Fruit fly (Drosophila melanogaster): ENCODE measurements around the gene RpL32.

DNA sequence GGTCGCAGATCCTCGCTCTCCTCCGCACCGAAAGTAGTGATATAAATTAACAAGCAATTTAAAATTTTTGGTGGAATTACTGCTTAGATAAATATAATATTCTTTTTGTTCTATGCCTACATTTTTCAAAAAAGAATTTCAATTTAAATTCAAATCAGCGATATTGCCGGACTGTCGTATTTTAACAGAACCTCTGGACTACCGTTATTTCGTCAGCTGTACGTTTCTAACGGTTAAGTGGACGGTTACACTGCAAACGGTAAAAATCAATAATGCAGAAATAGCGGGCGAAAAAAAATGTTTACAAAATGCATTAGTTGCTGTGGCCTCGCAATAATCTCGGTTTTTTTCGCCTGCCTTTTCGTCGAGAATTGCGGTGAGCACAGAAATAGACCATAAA is 45.7 kb downstream of the RpL32 start, which contains the start of gene Tace:
- TF ChIP-seq Eip75B (GFP tag; optimal IDR thresholded peaks at IDR 0.05) = no peak
- TF ChIP-seq eg (GFP tag; IDR thresholded peaks at IDR 0.05) = no peak
- TF ChIP-seq achi (GFP tag; optimal IDR thresholded peaks at IDR 0.05) = no peak
- no peak for TF ChIP-seq Hr4 (GFP tag; optimal IDR thresholded peaks at IDR 0.05)
